Worm (Caenorhabditis elegans) whole organism, L4/young adult: ENCODE measurements around the gene sulp-7.
A peak's percentile ranks its signal among the peaks of the same experiment; 100 is the strongest.

ENCODE experiments used
- W03F9.2 ChIP-seq: fragments of 150-350 bp; optimal IDR thresholded peaks from 2 replicates; lab custom pipeline; 2014; ENCODE audit warnings: missing biosample characterization, missing genetic modification characterization
- dao-5 ChIP-seq: sonication (generic microtip); optimal IDR thresholded peaks from 2 replicates; lab custom pipeline; 2016; ENCODE audit warnings: missing genotype, missing genetic modification characterization, moderate library complexity, missing compliant biosample characterization
- him-1 ChIP-seq: sonication (generic microtip); optimal IDR thresholded peaks from 2 replicates; lab custom pipeline; 2016; ENCODE audit warnings: missing genotype, missing genetic modification reagents, missing genetic modification characterization, missing compliant biosample characterization

The sulp-7 gene

ce11 chrX:11085162-11085561 is 4.7 kb downstream of the sulp-7 start, which contains the start of gene W04G3.7:
TSS of gene W04G3.7 (minus strand) at chrX:11085262.
- no peak for TF ChIP-seq W03F9.2 (tag; lab: Kevin White, UChicago)
- TF ChIP-seq dao-5 = no peak
- no peak for TF ChIP-seq him-1 (tag; lab: Kevin White, UChicago)

- no peak for TF ChIP-seq dao-5
- TF ChIP-seq him-1 (tag; lab: Kevin White, UChicago) = no peak
- no peak for TF ChIP-seq W03F9.2 (tag; lab: Kevin White, UChicago)
Measured at ce11 chrX:11088952-11089351, 8.5 kb downstream of the sulp-7 start, which contains the start of gene W04G3.11. TSS of gene W04G3.11 (plus strand) at chrX:11089195.

ce11 chrX:11093985-11094593 is 13.6 kb downstream of the sulp-7 start:
- TF ChIP-seq W03F9.2 (tag; lab: Kevin White, UChicago) = peak; percentile 98
- peak; percentile 100 for TF ChIP-seq him-1 (tag; lab: Kevin White, UChicago)
- TF ChIP-seq dao-5 = peak; percentile 95

- TF ChIP-seq dao-5 = peak; percentile 74
- peak; percentile 92 for TF ChIP-seq him-1 (tag; lab: Kevin White, UChicago)
- TF ChIP-seq W03F9.2 (tag; lab: Kevin White, UChicago) = peak; percentile 30
Measured at ce11 chrX:11095480-11095879, 15.0 kb downstream of the sulp-7 start.

- TF ChIP-seq him-1 (tag; lab: Kevin White, UChicago) = no peak
- no peak for TF ChIP-seq dao-5
- no peak for TF ChIP-seq W03F9.2 (tag; lab: Kevin White, UChicago)
Measured at ce11 chrX:11097343-11097742, 16.9 kb downstream of the sulp-7 start.

- TF ChIP-seq W03F9.2 (tag; lab: Kevin White, UChicago) = no peak
- TF ChIP-seq him-1 (tag; lab: Kevin White, UChicago) = no peak
- TF ChIP-seq dao-5 = no peak
Measured at ce11 chrX:11098086-11098485, 17.6 kb downstream of the sulp-7 start, which contains the start of gene W02H3.3. TSS of gene W02H3.3 (minus strand) at chrX:11098186.

ce11 chrX:11103173-11103572 is 22.7 kb downstream of the sulp-7 start:
- TF ChIP-seq him-1 (tag; lab: Kevin White, UChicago) (no peak), W03F9.2 (tag; lab: Kevin White, UChicago) (no peak), dao-5 (no peak)

ce11 chrX:11104883-11105629 is 24.6 kb downstream of the sulp-7 start, which contains the start of gene W02H3.1:
TSS of gene W02H3.1 (minus strand) at chrX:11105460.
- no peak for TF ChIP-seq dao-5
- no peak for TF ChIP-seq W03F9.2 (tag; lab: Kevin White, UChicago)

- TF ChIP-seq him-1 (tag; lab: Kevin White, UChicago) (no peak), dao-5 (no peak), W03F9.2 (tag; lab: Kevin White, UChicago) (no peak)
Measured at ce11 chrX:11107076-11107475, 26.6 kb downstream of the sulp-7 start, which contains the start of gene clc-17. TSS of gene clc-17 (plus strand) at chrX:11107376.

- TF ChIP-seq W03F9.2 (tag; lab: Kevin White, UChicago) = no peak
- TF ChIP-seq him-1 (tag; lab: Kevin White, UChicago) = no peak
- no peak for TF ChIP-seq dao-5
Measured at ce11 chrX:11109200-11109599, 28.7 kb downstream of the sulp-7 start, which contains the start of gene grd-1. TSS of gene grd-1 (plus strand) at chrX:11109440.

ce11 chrX:11114420-11114819 is 33.9 kb downstream of the sulp-7 start:
- TF ChIP-seq him-1 (tag; lab: Kevin White, UChicago) (no peak), W03F9.2 (tag; lab: Kevin White, UChicago) (no peak), dao-5 (no peak)

ce11 chrX:11116723-11117122 is 36.2 kb downstream of the sulp-7 start, which contains the start of gene nlp-66:
TSS of gene nlp-66 (minus strand) at chrX:11116823.
- TF ChIP-seq W03F9.2 (tag; lab: Kevin White, UChicago) (no peak), dao-5 (no peak), him-1 (tag; lab: Kevin White, UChicago) (no peak)

- TF ChIP-seq him-1 (tag; lab: Kevin White, UChicago) = no peak
- no peak for TF ChIP-seq dao-5
- no peak for TF ChIP-seq W03F9.2 (tag; lab: Kevin White, UChicago)
Measured at ce11 chrX:11120808-11121207, 40.3 kb downstream of the sulp-7 start, which contains the start of gene R08B4.3. TSS of gene R08B4.3 (minus strand) at chrX:11121005.

- no peak for TF ChIP-seq him-1 (tag; lab: Kevin White, UChicago)
- TF ChIP-seq dao-5 = no peak
- no peak for TF ChIP-seq W03F9.2 (tag; lab: Kevin White, UChicago)
Measured at ce11 chrX:11122412-11122811, 41.9 kb downstream of the sulp-7 start.
